Fruit fly (Drosophila melanogaster): Measurements from ENCODE around the gene Mst36Fb.

Mst36Fb gene

dm6 chr2L:18694724-18695105 lies 19.8 kb upstream of the Mst36Fb start:
- no peak for TF ChIP-seq pan (optimal IDR thresholded peaks at IDR 0.05)
- no peak for TF ChIP-seq Dll (optimal IDR thresholded peaks at IDR 0.05)
- TF ChIP-seq EcR (GFP tag; optimal IDR thresholded peaks at IDR 0.05) = no peak
- no peak for TF ChIP-seq usp (GFP tag; optimal IDR thresholded peaks at IDR 0.05)
- TF ChIP-seq CG8478 (optimal IDR thresholded peaks at IDR 0.05) = no peak
- no peak for TF ChIP-seq psq (optimal IDR thresholded peaks at IDR 0.05)

dm6 chr2L:18693877-18694723 lies 19.2 kb upstream of the Mst36Fb start:
- TF ChIP-seq usp (GFP tag; optimal IDR thresholded peaks at IDR 0.05) = no peak
- TF ChIP-seq Dll (optimal IDR thresholded peaks at IDR 0.05) = no peak
- peak; percentile 3 for TF ChIP-seq pan (optimal IDR thresholded peaks at IDR 0.05)
- TF ChIP-seq psq (optimal IDR thresholded peaks at IDR 0.05) = no peak
- TF ChIP-seq EcR (GFP tag; optimal IDR thresholded peaks at IDR 0.05) = no peak

- TF ChIP-seq Dll (optimal IDR thresholded peaks at IDR 0.05) (no peak), psq (optimal IDR thresholded peaks at IDR 0.05) (no peak), EcR (GFP tag; optimal IDR thresholded peaks at IDR 0.05) (no peak), pan (optimal IDR thresholded peaks at IDR 0.05) (no peak), usp (GFP tag; optimal IDR thresholded peaks at IDR 0.05) (no peak), CG8478 (optimal IDR thresholded peaks at IDR 0.05) (no peak)
Observed at dm6 chr2L:18689376-18689775, 14.5 kb upstream of the Mst36Fb start, which contains the start of gene CG10336. CG10336 (plus strand) TSS chr2L:18689528.

dm6 chr2L:18688646-18689296 lies 13.9 kb upstream of the Mst36Fb start, which contains the start of gene msl-1:
msl-1 (minus strand) TSS chr2L:18688800.
- TF ChIP-seq usp (GFP tag; optimal IDR thresholded peaks at IDR 0.05) = no peak
- no peak for TF ChIP-seq CG8478 (optimal IDR thresholded peaks at IDR 0.05)
- no peak for TF ChIP-seq psq (optimal IDR thresholded peaks at IDR 0.05)
- no peak for TF ChIP-seq Dll (optimal IDR thresholded peaks at IDR 0.05)
- TF ChIP-seq pan (optimal IDR thresholded peaks at IDR 0.05) = no peak
- TF ChIP-seq EcR (GFP tag; optimal IDR thresholded peaks at IDR 0.05) = no peak

- TF ChIP-seq Dll (optimal IDR thresholded peaks at IDR 0.05) (no peak), usp (GFP tag; optimal IDR thresholded peaks at IDR 0.05) (no peak), EcR (GFP tag; optimal IDR thresholded peaks at IDR 0.05) (no peak), pan (optimal IDR thresholded peaks at IDR 0.05) (no peak), psq (optimal IDR thresholded peaks at IDR 0.05) (no peak), CG8478 (optimal IDR thresholded peaks at IDR 0.05) (no peak)
Observed at dm6 chr2L:18687827-18688226, 12.9 kb upstream of the Mst36Fb start.

dm6 chr2L:18681903-18682302 lies 7.0 kb upstream of the Mst36Fb start, which contains the start of gene tos:
tos (minus strand) TSS chr2L:18682075.
- TF ChIP-seq pan (optimal IDR thresholded peaks at IDR 0.05) = no peak
- no peak for TF ChIP-seq usp (GFP tag; optimal IDR thresholded peaks at IDR 0.05)
- no peak for TF ChIP-seq EcR (GFP tag; optimal IDR thresholded peaks at IDR 0.05)
- TF ChIP-seq Dll (optimal IDR thresholded peaks at IDR 0.05) = no peak
- TF ChIP-seq psq (optimal IDR thresholded peaks at IDR 0.05) = no peak
- no peak for TF ChIP-seq CG8478 (optimal IDR thresholded peaks at IDR 0.05)

- TF ChIP-seq CG8478 (optimal IDR thresholded peaks at IDR 0.05) = no peak
- TF ChIP-seq Dll (optimal IDR thresholded peaks at IDR 0.05) = no peak
- no peak for TF ChIP-seq psq (optimal IDR thresholded peaks at IDR 0.05)
- no peak for TF ChIP-seq pan (optimal IDR thresholded peaks at IDR 0.05)
- TF ChIP-seq usp (GFP tag; optimal IDR thresholded peaks at IDR 0.05) = no peak
- no peak for TF ChIP-seq EcR (GFP tag; optimal IDR thresholded peaks at IDR 0.05)
Observed at dm6 chr2L:18677910-18678639, 3.2 kb upstream of the Mst36Fb start.

- TF ChIP-seq psq (optimal IDR thresholded peaks at IDR 0.05) = no peak
- TF ChIP-seq pan (optimal IDR thresholded peaks at IDR 0.05) = no peak
- TF ChIP-seq EcR (GFP tag; optimal IDR thresholded peaks at IDR 0.05) = no peak
- no peak for TF ChIP-seq usp (GFP tag; optimal IDR thresholded peaks at IDR 0.05)
Observed at dm6 chr2L:18676948-18677820, 2.3 kb upstream of the Mst36Fb start, which contains the start of the genes Mst36Fa and CG31751. Mst36Fa (minus strand) TSS chr2L:18676998. CG31751 (plus strand) TSS chr2L:18677221.

- TF ChIP-seq pan (optimal IDR thresholded peaks at IDR 0.05) (no peak), psq (optimal IDR thresholded peaks at IDR 0.05) (no peak), usp (GFP tag; optimal IDR thresholded peaks at IDR 0.05) (no peak)
Observed at dm6 chr2L:18673185-18673584, 1.7 kb downstream of the Mst36Fb start, which contains the start of gene CG43339. CG43339 (minus strand) TSS chr2L:18673285.

dm6 chr2L:18671146-18671545 lies 3.7 kb downstream of the Mst36Fb start, which contains the start of gene CG43338:
CG43338 (minus strand) TSS chr2L:18671246.
- TF ChIP-seq Dll (optimal IDR thresholded peaks at IDR 0.05) (no peak), CG8478 (optimal IDR thresholded peaks at IDR 0.05) (no peak), EcR (GFP tag; optimal IDR thresholded peaks at IDR 0.05) (no peak), usp (GFP tag; optimal IDR thresholded peaks at IDR 0.05) (no peak), pan (optimal IDR thresholded peaks at IDR 0.05) (no peak), psq (optimal IDR thresholded peaks at IDR 0.05) (no peak)

Data from whole organism.